Worm (Caenorhabditis elegans) whole organism, mixed stage, embryonic: Measurements from ENCODE around the gene nhr-252.

ENCODE experiments used
- blmp-1 ChIP-seq: fragments of 150-350 bp; optimal IDR thresholded peaks from 2 replicates; lab custom pipeline; 2014; ENCODE audit warnings: missing biosample characterization, missing genetic modification characterization
- hlh-1 ChIP-seq: fragments of 150-350 bp; optimal IDR thresholded peaks from 2 replicates; lab custom pipeline; 2014; ENCODE audit warnings: missing biosample characterization, missing genetic modification reagents, missing genetic modification characterization
- lin-13 ChIP-seq: fragments of 150-350 bp; optimal IDR thresholded peaks from 2 replicates; lab custom pipeline; 2014; ENCODE audit warnings: missing biosample characterization, missing genetic modification characterization
- lin-32 ChIP-seq: fragments of 200-800 bp; sonication (Bioruptor generic); optimal IDR thresholded peaks from 2 replicates; lab custom pipeline; 2018; ENCODE audit warnings: mild to moderate bottlenecking, missing genetic modification characterization, missing compliant biosample characterization
- lsy-2 ChIP-seq: fragments of 150-350 bp; optimal IDR thresholded peaks from 2 replicates; lab custom pipeline; 2014; ENCODE audit warnings: missing biosample characterization, missing genetic modification characterization
- mep-1 ChIP-seq: fragments of 150-350 bp; optimal IDR thresholded peaks from 2 replicates; lab custom pipeline; 2017; ENCODE audit warnings: missing biosample characterization, missing genetic modification reagents, missing genetic modification characterization, inconsistent platforms
- mls-2 ChIP-seq: sonication (generic microtip); optimal IDR thresholded peaks from 2 replicates; lab custom pipeline; 2016; ENCODE audit warnings: mild to moderate bottlenecking, missing genetic modification characterization, moderate library complexity, missing compliant biosample characterization
- nhr-12 ChIP-seq: fragments of 150-350 bp; optimal IDR thresholded peaks from 2 replicates; lab custom pipeline; 2014; ENCODE audit warnings: missing biosample characterization, missing genetic modification characterization
- nhr-237 ChIP-seq: fragments of 150-350 bp; optimal IDR thresholded peaks from 2 replicates; lab custom pipeline; 2014; ENCODE audit warnings: missing biosample characterization, missing genetic modification characterization
- nhr-28 ChIP-seq: fragments of 150-350 bp; optimal IDR thresholded peaks from 2 replicates; lab custom pipeline; 2014; ENCODE audit warnings: missing biosample characterization, missing genetic modification characterization
- snpc-4 ChIP-seq: fragments of 150-350 bp; optimal IDR thresholded peaks from 2 replicates; lab custom pipeline; 2014; ENCODE audit warnings: missing biosample characterization, missing genetic modification characterization
- sptf-1 ChIP-seq: sonication (generic microtip); optimal IDR thresholded peaks from 2 replicates; lab custom pipeline; 2017; ENCODE audit warnings: mild to moderate bottlenecking, missing genetic modification characterization, moderate library complexity, missing compliant biosample characterization
- unc-39 ChIP-seq: fragments of 150-350 bp; optimal IDR thresholded peaks from 2 replicates; lab custom pipeline; 2014; ENCODE audit warnings: missing biosample characterization, missing genetic modification characterization
- zip-8 ChIP-seq: fragments of 150-350 bp; optimal IDR thresholded peaks from 2 replicates; lab custom pipeline; 2014; ENCODE audit warnings: missing biosample characterization, missing genetic modification characterization

The nhr-252 gene

ce11 chrV:450757-451501 lies 46.5 kb downstream of the nhr-252 start, which contains the start of gene nhr-123:
Gene nhr-123 (plus strand): TSS chrV:451451.
- TF ChIP-seq lin-13 (tag; lab: Kevin White, UChicago) (no peak), mep-1 (no peak)
- TF ChIP-seq, all 35 proteins: peak for 0

- TF ChIP-seq unc-39 (tag; lab: Kevin White, UChicago) (no peak), nhr-237 (tag; lab: Kevin White, UChicago) (no peak), mls-2 (tag; lab: Kevin White, UChicago) (no peak), blmp-1 (tag; lab: Kevin White, UChicago) (no peak), snpc-4 (tag; lab: Kevin White, UChicago) (no peak), zip-8 (tag; lab: Kevin White, UChicago) (no peak), hlh-1 (tag; lab: Kevin White, UChicago) (no peak), lin-32 (no peak), sptf-1 (tag; lab: Kevin White, UChicago) (no peak), nhr-28 (tag; lab: Kevin White, UChicago) (no peak), nhr-12 (no peak), lsy-2 (tag; lab: Kevin White, UChicago) (no peak)
- TF ChIP-seq, all 35 proteins: peak for 0
Measured at ce11 chrV:453569-453968, 49.1 kb downstream of the nhr-252 start, which contains the start of gene nhr-98. Gene nhr-98 (plus strand): TSS chrV:453869.
